ENCODE assay signal across 3 fruit fly cellular contexts in the genomic region with DNA sequence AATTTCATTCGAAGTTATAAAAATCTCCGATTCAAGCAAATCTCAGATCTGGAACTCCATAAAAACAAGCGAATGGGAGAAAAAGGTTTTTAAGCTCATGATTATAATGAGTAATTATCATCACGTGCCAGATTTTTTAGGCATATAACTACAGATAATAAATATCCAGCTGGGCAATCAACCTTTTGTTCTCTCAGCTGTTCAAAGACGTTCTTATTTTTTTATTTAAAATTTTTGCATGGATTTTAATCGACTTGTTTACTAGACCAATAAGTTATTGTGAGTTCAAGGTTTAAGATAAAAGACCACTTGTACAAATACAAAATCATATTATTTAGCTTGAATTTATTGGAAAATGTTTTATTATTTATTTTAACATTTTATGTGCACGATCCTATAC.
TF ChIP-seq lines count a peak whose summit lies in the region.

No protein-coding gene starts in this region.

- TF ChIP-seq CTCF in whole organism, embryonic (GFP tag; optimal IDR thresholded peaks at IDR 0.05; lab: Kevin White, UChicago), result no peak

TF ChIP-seq in whole organism, embryonic, 481 proteins besides CTCF, POLR2A, EP300 and RAD21:
- TF ChIP-seq Doc3 (GFP tag; IDR thresholded peaks at IDR 0.05; lab: Robert Waterston, UW; ENCODE audit: partially characterized antibody) (no peak), lbe (GFP tag; optimal IDR thresholded peaks at IDR 0.05; lab: Kevin White, UChicago) (peak; percentile 75), CG9932 (GFP tag; IDR thresholded peaks at IDR 0.05; lab: Robert Waterston, UW) (no peak), CG15601 (tag; optimal IDR thresholded peaks at IDR 0.05; lab: Kevin White, UChicago) (no peak), Med (GFP tag; lab: Kevin White, UChicago) (peak; percentile 33), CG2120 (GFP tag; optimal IDR thresholded peaks at IDR 0.05; lab: Kevin White, UChicago) (peak; percentile 32), Hmr (GFP tag; optimal IDR thresholded peaks at IDR 0.05; lab: Kevin White, UChicago) (peak; percentile 66), CG2202 (tag; optimal IDR thresholded peaks at IDR 0.05; lab: Kevin White, UChicago) (no peak), CG11695 (GFP tag; IDR thresholded peaks at IDR 0.05; lab: Robert Waterston, UW) (no peak), CG2678 (tag; optimal IDR thresholded peaks at IDR 0.05; lab: Kevin White, UChicago) (peak; percentile 6), sisA (GFP tag; IDR thresholded peaks at IDR 0.05; lab: Robert Waterston, UW) (no peak), sens (GFP tag; lab: Kevin White, UChicago) (peak; percentile 15), ssp (GFP tag; IDR thresholded peaks at IDR 0.05; lab: Robert Waterston, UW) (no peak)

TF ChIP-seq in whole organism, prepupa, 60 proteins besides CTCF, POLR2A, EP300 and RAD21:
- TF ChIP-seq fkh (GFP tag; optimal IDR thresholded peaks at IDR 0.05; lab: Kevin White, UChicago), result peak; percentile 29
- TF ChIP-seq spab (GFP tag; optimal IDR thresholded peaks at IDR 0.05; lab: Kevin White, UChicago), result no peak
- no peak for TF ChIP-seq esn (GFP tag; optimal IDR thresholded peaks at IDR 0.05; lab: Kevin White, UChicago)
- no peak for TF ChIP-seq CG1621 (tag; optimal IDR thresholded peaks at IDR 0.05; lab: Kevin White, UChicago)
- peak; percentile 47 for TF ChIP-seq vri (GFP tag; optimal IDR thresholded peaks at IDR 0.05; lab: Kevin White, UChicago)
TF ChIP-seq in whole organism, prepupa: peak in this region for 2.

TF ChIP-seq in whole organism, wandering third instar larva, 38 proteins besides CTCF, POLR2A, EP300 and RAD21:
- TF ChIP-seq Sp1 (GFP tag; optimal IDR thresholded peaks at IDR 0.05; lab: Kevin White, UChicago) (no peak), psq (GFP tag; optimal IDR thresholded peaks at IDR 0.05; lab: Kevin White, UChicago) (no peak), OdsH (GFP tag; optimal IDR thresholded peaks at IDR 0.05; lab: Kevin White, UChicago) (peak; percentile 60), Vsx2 (GFP tag; optimal IDR thresholded peaks at IDR 0.05; lab: Kevin White, UChicago; ENCODE audit: partially characterized antibody) (no peak), CrebA (GFP tag; optimal IDR thresholded peaks at IDR 0.05; lab: Kevin White, UChicago; ENCODE audit: borderline replicate concordance) (no peak), Hr83 (GFP tag; optimal IDR thresholded peaks at IDR 0.05; lab: Kevin White, UChicago; ENCODE audit: poor library complexity, severe bottlenecking) (peak; percentile 77), Hnf4 (GFP tag; optimal IDR thresholded peaks at IDR 0.05; lab: Kevin White, UChicago) (peak; percentile 78), br (GFP tag; optimal IDR thresholded peaks at IDR 0.05; lab: Kevin White, UChicago) (peak; percentile 55), rgr (GFP tag; optimal IDR thresholded peaks at IDR 0.05; lab: Kevin White, UChicago) (peak; percentile 72), foxo (GFP tag; optimal IDR thresholded peaks at IDR 0.05; lab: Kevin White, UChicago) (peak in 1 of 2 experiments; percentile 5), tai (GFP tag; optimal IDR thresholded peaks at IDR 0.05; lab: Kevin White, UChicago) (peak; percentile 59), h (GFP tag; optimal IDR thresholded peaks at IDR 0.05; lab: Kevin White, UChicago) (peak; percentile 16), ey (GFP tag; optimal IDR thresholded peaks at IDR 0.05; lab: Kevin White, UChicago) (no peak), jim (GFP tag; optimal IDR thresholded peaks at IDR 0.05; lab: Kevin White, UChicago) (no peak), Jra (GFP tag; optimal IDR thresholded peaks at IDR 0.05; lab: Kevin White, UChicago) (peak; percentile 36), HLH106 (tag; optimal IDR thresholded peaks at IDR 0.05; lab: Kevin White, UChicago) (peak; percentile 12), brk (GFP tag; optimal IDR thresholded peaks at IDR 0.05; lab: Kevin White, UChicago) (peak; percentile 40), GATAd (GFP tag; optimal IDR thresholded peaks at IDR 0.05; lab: Kevin White, UChicago) (no peak), CG9705 (GFP tag; optimal IDR thresholded peaks at IDR 0.05; lab: Kevin White, UChicago) (no peak), fru (GFP tag; optimal IDR thresholded peaks at IDR 0.05; lab: Kevin White, UChicago) (peak; percentile 2), CG32264 (GFP tag; optimal IDR thresholded peaks at IDR 0.05; lab: Kevin White, UChicago) (no peak), sv (GFP tag; optimal IDR thresholded peaks at IDR 0.05; lab: Kevin White, UChicago) (no peak)
